Worm (Caenorhabditis elegans) whole organism, L3 larva: ENCODE results near the gene osgn-1.

ENCODE experiments used
- R02D3.7 ChIP-seq: fragments of 150-350 bp; optimal IDR thresholded peaks from 2 replicates; lab custom pipeline; 2014; ENCODE audit warnings: missing biosample characterization, missing genetic modification characterization
- ama-1 ChIP-seq: fragments of 150-350 bp; optimal IDR thresholded peaks from 2 replicates; lab custom pipeline; 2018
- ceh-28 ChIP-seq: fragments of 150-350 bp; optimal IDR thresholded peaks from 2 replicates; lab custom pipeline; 2014; ENCODE audit warnings: missing biosample characterization, missing genetic modification reagents, missing genetic modification characterization
- ceh-82 ChIP-seq: fragments of 150-350 bp; optimal IDR thresholded peaks from 2 replicates; lab custom pipeline; 2014; ENCODE audit warnings: missing biosample characterization, missing genetic modification characterization
- egl-27 ChIP-seq: sonication (generic microtip); optimal IDR thresholded peaks from 4 replicates; lab custom pipeline; 2017; ENCODE audit warnings: missing biosample characterization, missing genetic modification reagents, missing genetic modification characterization
- elt-1 ChIP-seq: fragments of 150-350 bp; optimal IDR thresholded peaks from 2 replicates; lab custom pipeline; 2014; ENCODE audit warnings: missing biosample characterization, missing genetic modification characterization
- eor-1 ChIP-seq, 2 experiments: fragments of 150-350 bp; optimal IDR thresholded peaks; 2 replicates each; lab custom pipeline; 2014 to 2018; ENCODE audit warnings: missing biosample characterization in 2 of 2, missing genetic modification characterization in 2 of 2
- mml-1 ChIP-seq: fragments of 150-350 bp; sonication (generic microtip); optimal IDR thresholded peaks from 3 replicates; lab custom pipeline; 2014; ENCODE audit warnings: missing biosample characterization, missing genetic modification characterization
- nhr-43 ChIP-seq: sonication (generic microtip); optimal IDR thresholded peaks from 2 replicates; lab custom pipeline; 2016; ENCODE audit warnings: mild to moderate bottlenecking, missing genetic modification characterization, missing compliant biosample characterization; ENCODE audit not compliant: poor library complexity, severe bottlenecking
- nhr-76 ChIP-seq: fragments of 150-350 bp; sonication (generic microtip); optimal IDR thresholded peaks from 5 replicates; lab custom pipeline; 2014; ENCODE audit warnings: missing biosample characterization, missing genetic modification characterization
- unc-39 ChIP-seq: sonication (generic microtip); optimal IDR thresholded peaks from 4 replicates; lab custom pipeline; 2017; ENCODE audit warnings: missing biosample characterization, missing genetic modification characterization
- unc-62 ChIP-seq: fragments of 150-350 bp; sonication (generic microtip); optimal IDR thresholded peaks from 4 replicates; lab custom pipeline; 2014; ENCODE audit warnings: missing biosample characterization, missing genetic modification reagents, missing genetic modification characterization
- ztf-4 ChIP-seq: fragments of 150-350 bp; optimal IDR thresholded peaks from 2 replicates; lab custom pipeline; 2014; ENCODE audit warnings: missing biosample characterization, missing genetic modification characterization

ce11 chrIV:4265224-4265623 lies 58.0 kb downstream of the osgn-1 start, which contains the start of gene F36A4.5:
- TF ChIP-seq ama-1 (lab: Kevin White, UChicago) (no peak), unc-39 (tag; lab: Kevin White, UChicago) (no peak), ztf-4 (no peak), mml-1 (tag; lab: Kevin White, UChicago) (no peak), ceh-82 (tag; lab: Kevin White, UChicago) (no peak), egl-27 (tag; lab: Kevin White, UChicago) (no peak), unc-62 (no peak), elt-1 (tag; lab: Kevin White, UChicago) (no peak), nhr-43 (tag; lab: Kevin White, UChicago) (no peak), R02D3.7 (tag; lab: Kevin White, UChicago) (no peak), nhr-76 (tag; lab: Kevin White, UChicago) (no peak), eor-1 (tag; optimal IDR thresholded peaks at IDR 0.05; lab: Kevin White, UChicago) (no peak), ceh-28 (no peak)
